Worm (Caenorhabditis elegans) whole organism, L4/young adult: Measurements from ENCODE around the gene irld-22.

ENCODE experiments used
- W03F9.2 ChIP-seq: fragments of 150-350 bp; optimal IDR thresholded peaks from 2 replicates; lab custom pipeline; 2014; ENCODE audit warnings: missing biosample characterization, missing genetic modification characterization
- him-1 ChIP-seq: sonication (generic microtip); optimal IDR thresholded peaks from 2 replicates; lab custom pipeline; 2016; ENCODE audit warnings: missing genotype, missing genetic modification reagents, missing genetic modification characterization, missing compliant biosample characterization

ce11 chrV:3874102-3874744 is 25.8 kb downstream of the irld-22 start, which contains the start of gene nhr-158:
- no peak for TF ChIP-seq W03F9.2 (tag; lab: Kevin White, UChicago)
- no peak for TF ChIP-seq him-1 (tag; lab: Kevin White, UChicago)
